Worm (Caenorhabditis elegans): ENCODE results near the gene T06D4.2.

Gene T06D4.2

ce11 chrII:3403535-3403934, 17.8 kb upstream of the T06D4.2 start, which contains the start of gene nep-8:
nep-8 (plus strand) TSS chrII:3403835.
- TF ChIP-seq mec-3 (tag; optimal IDR thresholded peaks at IDR 0.05; ENCODE audit: borderline replicate concordance) (no peak), ets-4 (tag; optimal IDR thresholded peaks at IDR 0.05) (no peak), nhr-232 (tag; optimal IDR thresholded peaks at IDR 0.05) (no peak), ref-2 (tag; optimal IDR thresholded peaks at IDR 0.05) (no peak), nhr-11 (tag; optimal IDR thresholded peaks at IDR 0.05) (no peak), hlh-6 (tag; optimal IDR thresholded peaks at IDR 0.05) (no peak), T23F11.4 (GFP tag; optimal IDR thresholded peaks at IDR 0.05) (no peak), hlh-30 (tag; optimal IDR thresholded peaks at IDR 0.05; ENCODE audit: insufficient read depth) (no peak), eyg-1 (tag; optimal IDR thresholded peaks at IDR 0.05) (no peak), zip-5 (tag; optimal IDR thresholded peaks at IDR 0.05) (no peak), dmd-4 (tag; optimal IDR thresholded peaks at IDR 0.05; ENCODE audit: borderline replicate concordance) (no peak), ceh-2 (tag; optimal IDR thresholded peaks at IDR 0.05) (no peak), sox-4 (tag; optimal IDR thresholded peaks at IDR 0.05) (no peak), fkh-10 (GFP tag; optimal IDR thresholded peaks at IDR 0.05) (no peak), ceh-22 (tag; optimal IDR thresholded peaks at IDR 0.05) (no peak)

- TF ChIP-seq T23F11.4 (GFP tag; optimal IDR thresholded peaks at IDR 0.05), result no peak
- TF ChIP-seq che-1 (tag; optimal IDR thresholded peaks at IDR 0.05), result no peak
- TF ChIP-seq nhr-11 (tag; optimal IDR thresholded peaks at IDR 0.05), result no peak
- TF ChIP-seq nfya-1 (tag; optimal IDR thresholded peaks at IDR 0.05), result no peak
- TF ChIP-seq pha-2 (tag; optimal IDR thresholded peaks at IDR 0.05), result no peak
- no peak for TF ChIP-seq mec-3 (tag; optimal IDR thresholded peaks at IDR 0.05; ENCODE audit: borderline replicate concordance)
- no peak for TF ChIP-seq hlh-8 (tag; optimal IDR thresholded peaks at IDR 0.05)
- TF ChIP-seq K02D7.2 (tag; optimal IDR thresholded peaks at IDR 0.05), result no peak
Measured at ce11 chrII:3402854-3403253, 17.1 kb upstream of the T06D4.2 start, which contains the start of gene nep-10. nep-10 (minus strand) TSS chrII:3402954.

ce11 chrII:3399212-3399611, 13.5 kb upstream of the T06D4.2 start, which contains the start of gene nep-9:
nep-9 (minus strand) TSS chrII:3399312.
- TF ChIP-seq eyg-1 (tag; optimal IDR thresholded peaks at IDR 0.05), result no peak
- no peak for TF ChIP-seq T23F11.4 (GFP tag; optimal IDR thresholded peaks at IDR 0.05)
- TF ChIP-seq hlh-6 (tag; optimal IDR thresholded peaks at IDR 0.05), result no peak
- TF ChIP-seq lim-6 (tag; optimal IDR thresholded peaks at IDR 0.05), result no peak
- no peak for TF ChIP-seq ceh-14 (tag; optimal IDR thresholded peaks at IDR 0.05)
- no peak for TF ChIP-seq pqm-1 (tag; optimal IDR thresholded peaks at IDR 0.05)
- TF ChIP-seq ceh-19 (GFP tag; optimal IDR thresholded peaks at IDR 0.05), result no peak
- no peak for TF ChIP-seq fkh-10 (GFP tag; optimal IDR thresholded peaks at IDR 0.05)
- TF ChIP-seq hlh-15 (tag; optimal IDR thresholded peaks at IDR 0.05), result no peak
- TF ChIP-seq sox-2 (GFP tag; IDR thresholded peaks at IDR 0.05), result no peak
- no peak for TF ChIP-seq madf-2 (tag; optimal IDR thresholded peaks at IDR 0.05)
- no peak for TF ChIP-seq K09A11.1 (tag; optimal IDR thresholded peaks at IDR 0.05; ENCODE audit: insufficient read depth)
- no peak for TF ChIP-seq ceh-48 (tag; optimal IDR thresholded peaks at IDR 0.05)
- no peak for TF ChIP-seq hlh-8 (tag; optimal IDR thresholded peaks at IDR 0.05)
- TF ChIP-seq elt-4 (tag; optimal IDR thresholded peaks at IDR 0.05), result no peak
- no peak for TF ChIP-seq ceh-22 (tag; optimal IDR thresholded peaks at IDR 0.05)
- no peak for TF ChIP-seq mec-3 (tag; optimal IDR thresholded peaks at IDR 0.05; ENCODE audit: borderline replicate concordance)
- TF ChIP-seq ceh-18 (tag; optimal IDR thresholded peaks at IDR 0.05), result no peak

ce11 chrII:3395484-3395883, 9.8 kb upstream of the T06D4.2 start, which contains the start of gene nep-20:
nep-20 (minus strand) TSS chrII:3395584.
- TF ChIP-seq pqm-1 (tag; optimal IDR thresholded peaks at IDR 0.05) (no peak), npax-4 (tag; optimal IDR thresholded peaks at IDR 0.05) (no peak), hlh-15 (tag; optimal IDR thresholded peaks at IDR 0.05) (no peak), sox-2 (GFP tag; IDR thresholded peaks at IDR 0.05) (no peak), gmeb-2 (tag; optimal IDR thresholded peaks at IDR 0.05) (no peak), ztf-16 (tag; optimal IDR thresholded peaks at IDR 0.05) (no peak), C08G9.2 (tag; optimal IDR thresholded peaks at IDR 0.05) (no peak), C38D4.7 (GFP tag; optimal IDR thresholded peaks at IDR 0.05) (no peak), nhr-232 (tag; optimal IDR thresholded peaks at IDR 0.05) (no peak), ceh-24 (tag; optimal IDR thresholded peaks at IDR 0.05) (no peak)
